Worm (Caenorhabditis elegans) whole organism, young adult: Measurements from ENCODE around the gene flp-18.

ENCODE experiments used
- C17E4.6 ChIP-seq: fragments of 200-800 bp; sonication (Bioruptor generic); IDR thresholded peaks from 2 replicates; pipeline ENCODE4 v1.3.6; 2022; ENCODE audit warnings: missing genetic modification reagents, missing genetic modification characterization, missing compliant biosample characterization
- F33H1.4 ChIP-seq: fragments of 200-800 bp; sonication (Bioruptor generic); IDR thresholded peaks from 2 replicates; pipeline ENCODE4 v1.3.6; 2022; ENCODE audit warnings: missing genetic modification reagents, missing genetic modification characterization, missing compliant biosample characterization
- F37B4.10 ChIP-seq: fragments of 200-800 bp; sonication (Bioruptor generic); IDR thresholded peaks from 2 replicates; pipeline ENCODE4 v1.3.6; 2022; ENCODE audit warnings: missing genetic modification characterization, missing compliant biosample characterization
- F39B2.1 ChIP-seq: fragments of 200-800 bp; sonication (Bioruptor generic); IDR thresholded peaks from 2 replicates; pipeline ENCODE4 v1.3.6; 2022; ENCODE audit warnings: missing genetic modification reagents, missing genetic modification characterization, missing compliant biosample characterization
- F49E8.2 ChIP-seq: sonication (generic microtip); optimal IDR thresholded peaks from 3 replicates; lab custom pipeline; 2017; ENCODE audit warnings: missing genetic modification characterization, mild to moderate bottlenecking, missing compliant biosample characterization, antibody characterized with exemption, moderate library complexity; ENCODE audit not compliant: insufficient read depth
- F55B11.4 ChIP-seq: sonication (generic microtip); optimal IDR thresholded peaks from 2 replicates; lab custom pipeline; 2016; ENCODE audit warnings: missing compliant biosample characterization, missing genetic modification characterization, borderline replicate concordance; ENCODE audit not compliant: insufficient read depth
- F57C9.4 ChIP-seq: sonication (generic microtip); optimal IDR thresholded peaks from 2 replicates; lab custom pipeline; 2017; ENCODE audit warnings: mild to moderate bottlenecking, missing genetic modification characterization, missing compliant biosample characterization
- Y67H2A.10 ChIP-seq: fragments of 200-800 bp; sonication (Bioruptor generic); conservative IDR thresholded peaks from 2 replicates; pipeline ENCODE4 v1.3.6; 2022; ENCODE audit warnings: missing genetic modification reagents, missing genetic modification characterization, missing compliant biosample characterization
- Y79H2A.3 ChIP-seq: fragments of 200-800 bp; sonication (Bioruptor generic); conservative IDR thresholded peaks from 2 replicates; pipeline ENCODE4 v1.3.6; 2022; ENCODE audit warnings: missing genetic modification reagents, missing genetic modification characterization, missing compliant biosample characterization
- aptf-3 ChIP-seq: fragments of 200-800 bp; sonication (Bioruptor generic); IDR thresholded peaks from 2 replicates; pipeline ENCODE4 v1.3.6; 2022; ENCODE audit warnings: missing genetic modification characterization, missing compliant biosample characterization
- atf-7 ChIP-seq: sonication (generic microtip); optimal IDR thresholded peaks from 2 replicates; lab custom pipeline; 2017; ENCODE audit warnings: mild to moderate bottlenecking, missing genetic modification characterization, missing compliant biosample characterization
- athp-1 ChIP-seq: sonication (generic microtip); optimal IDR thresholded peaks from 2 replicates; lab custom pipeline; 2017; ENCODE audit warnings: mild to moderate bottlenecking, missing genetic modification characterization, missing compliant biosample characterization
- bed-2 ChIP-seq: fragments of 200-800 bp; sonication (Bioruptor generic); IDR thresholded peaks from 2 replicates; pipeline ENCODE4 v1.3.6; 2022; ENCODE audit warnings: missing genetic modification reagents, missing genetic modification characterization, missing compliant biosample characterization
- ccch-3 ChIP-seq: fragments of 200-800 bp; sonication (Bioruptor generic); optimal IDR thresholded peaks from 2 replicates; lab custom pipeline; 2018; ENCODE audit warnings: mild to moderate bottlenecking, missing genetic modification characterization, missing compliant biosample characterization
- cebp-1 ChIP-seq, 2 experiments: fragments of 200-800 bp in 1 of 2; sonication (Bioruptor generic) in 1 of 2; sonication (generic microtip) in 1 of 2; IDR thresholded peaks in 1 of 2; optimal IDR thresholded peaks in 1 of 2; 2 replicates each; pipeline versions ENCODE4 v1.3.6 to Lab custom; 2017 to 2022; ENCODE audit warnings: missing compliant biosample characterization in 2 of 2, missing genetic modification characterization in 2 of 2, mild to moderate bottlenecking in 1 of 2, missing genetic modification reagents in 1 of 2, moderate library complexity in 1 of 2
- ceh-100 ChIP-seq: fragments of 200-800 bp; sonication (Bioruptor generic); IDR thresholded peaks from 2 replicates; pipeline ENCODE4 v1.3.6; 2022; ENCODE audit warnings: missing genetic modification reagents, missing genetic modification characterization, missing compliant biosample characterization
- ceh-27 ChIP-seq: fragments of 200-800 bp; sonication (Bioruptor generic); optimal IDR thresholded peaks from 2 replicates; lab custom pipeline; 2018; ENCODE audit warnings: mild to moderate bottlenecking, missing genetic modification characterization, moderate library complexity, missing compliant biosample characterization
- ceh-58 ChIP-seq: fragments of 200-800 bp; sonication (Bioruptor generic); IDR thresholded peaks from 2 replicates; pipeline ENCODE4 v1.3.6; 2022; ENCODE audit warnings: missing genetic modification characterization, missing compliant biosample characterization
- ceh-91 ChIP-seq: fragments of 200-800 bp; sonication (Bioruptor generic); IDR thresholded peaks from 2 replicates; pipeline ENCODE4 v1.3.6; 2022; ENCODE audit warnings: missing genetic modification reagents, missing genetic modification characterization, missing compliant biosample characterization
- die-1 ChIP-seq: sonication (generic microtip); optimal IDR thresholded peaks from 2 replicates; lab custom pipeline; 2016; ENCODE audit warnings: missing genotype, mild to moderate bottlenecking, missing genetic modification characterization, missing compliant biosample characterization
- egl-18 ChIP-seq: fragments of 200-800 bp; sonication (Bioruptor generic); IDR thresholded peaks from 2 replicates; pipeline ENCODE4 v1.3.6; 2022; ENCODE audit warnings: missing genetic modification reagents, missing genetic modification characterization, missing compliant biosample characterization
- egl-44 ChIP-seq: fragments of 200-800 bp; sonication (Bioruptor generic); IDR thresholded peaks from 2 replicates; pipeline ENCODE4 v1.3.6; 2022; ENCODE audit warnings: missing genetic modification reagents, missing genetic modification characterization, missing compliant biosample characterization
- him-1 ChIP-seq: sonication (generic microtip); optimal IDR thresholded peaks from 2 replicates; lab custom pipeline; 2016; ENCODE audit warnings: missing genotype, missing genetic modification reagents, missing genetic modification characterization, missing compliant biosample characterization
- hmg-20 ChIP-seq: fragments of 200-800 bp; sonication (Bioruptor generic); IDR thresholded peaks from 2 replicates; pipeline ENCODE4 v1.3.6; 2022; ENCODE audit warnings: missing genetic modification reagents, missing genetic modification characterization, missing compliant biosample characterization
- lag-1 ChIP-seq: fragments of 200-800 bp; sonication (Bioruptor generic); IDR thresholded peaks from 2 replicates; pipeline ENCODE4 v1.3.6; 2022; ENCODE audit warnings: missing genetic modification reagents, missing genetic modification characterization, missing compliant biosample characterization
- let-607 ChIP-seq, 2 experiments: fragments of 200-800 bp in 1 of 2; sonication (Bioruptor generic) in 1 of 2; sonication (generic microtip) in 1 of 2; optimal IDR thresholded peaks; 2 replicates each; lab custom pipeline; 2016 to 2018; ENCODE audit warnings: mild to moderate bottlenecking in 2 of 2, missing compliant biosample characterization in 2 of 2, missing genetic modification characterization in 2 of 2, moderate library complexity in 2 of 2, missing genotype in 1 of 2
- lin-26 ChIP-seq: fragments of 200-800 bp; sonication (Bioruptor generic); IDR thresholded peaks from 2 replicates; pipeline ENCODE4 v1.3.6; 2022; ENCODE audit warnings: missing genetic modification reagents, missing genetic modification characterization, missing compliant biosample characterization
- lin-40 ChIP-seq: sonication (generic microtip); optimal IDR thresholded peaks from 2 replicates; lab custom pipeline; 2016; ENCODE audit warnings: missing genetic modification characterization, mild to moderate bottlenecking, missing compliant biosample characterization, missing genotype, missing genetic modification reagents
- lsy-27 ChIP-seq: sonication (generic microtip); optimal IDR thresholded peaks from 2 replicates; lab custom pipeline; 2017; ENCODE audit warnings: missing genetic modification characterization, mild to moderate bottlenecking, missing compliant biosample characterization, antibody characterized with exemption, missing genotype, borderline replicate concordance; ENCODE audit not compliant: insufficient read depth
- madf-8 ChIP-seq: fragments of 200-800 bp; sonication (Bioruptor generic); conservative IDR thresholded peaks from 2 replicates; pipeline ENCODE4 v1.3.6; 2022; ENCODE audit warnings: missing genetic modification reagents, missing genetic modification characterization, missing compliant biosample characterization
- mcd-1 ChIP-seq: fragments of 200-800 bp; sonication (Bioruptor generic); IDR thresholded peaks from 2 replicates; pipeline ENCODE4 v1.3.6; 2022; ENCODE audit warnings: missing genetic modification reagents, missing genetic modification characterization, missing compliant biosample characterization
- mes-4 ChIP-seq: sonication (generic microtip); optimal IDR thresholded peaks from 2 replicates; lab custom pipeline; 2016; ENCODE audit warnings: missing genotype, missing genetic modification characterization, missing compliant biosample characterization
- nhr-179 ChIP-seq: sonication (generic microtip); optimal IDR thresholded peaks from 2 replicates; lab custom pipeline; 2016; ENCODE audit warnings: mild to moderate bottlenecking, missing genetic modification characterization, missing compliant biosample characterization
- pha-4 ChIP-seq: fragments of 150-350 bp; sonication (generic microtip); optimal IDR thresholded peaks from 2 replicates; lab custom pipeline; 2014; ENCODE audit warnings: missing biosample characterization, missing genetic modification reagents, missing genetic modification characterization
- snpc-1.3 ChIP-seq: sonication (generic microtip); optimal IDR thresholded peaks from 2 replicates; lab custom pipeline; 2017; ENCODE audit warnings: missing genetic modification characterization, mild to moderate bottlenecking, missing compliant biosample characterization, antibody characterized with exemption, moderate library complexity, missing genotype, missing genetic modification reagents; ENCODE audit not compliant: insufficient read depth
- snpc-3.4 ChIP-seq: sonication (generic microtip); optimal IDR thresholded peaks from 2 replicates; lab custom pipeline; 2017; ENCODE audit warnings: missing genetic modification characterization, mild to moderate bottlenecking, missing compliant biosample characterization, antibody characterized with exemption, moderate library complexity, missing genotype, missing genetic modification reagents
- tbp1 ChIP-seq: fragments of 200-800 bp; sonication (Bioruptor generic); optimal IDR thresholded peaks from 2 replicates; lab custom pipeline; 2018; ENCODE audit warnings: mild to moderate bottlenecking, missing genetic modification characterization, missing compliant biosample characterization
- unc-130 ChIP-seq: sonication (generic microtip); optimal IDR thresholded peaks from 2 replicates; lab custom pipeline; 2016; ENCODE audit warnings: missing genetic modification reagents, missing genetic modification characterization, missing compliant biosample characterization
- zfh-2 ChIP-seq: fragments of 200-800 bp; sonication (Bioruptor generic); conservative IDR thresholded peaks from 2 replicates; pipeline ENCODE4 v1.3.6; 2022; ENCODE audit warnings: missing genetic modification reagents, missing genetic modification characterization, missing compliant biosample characterization
- ztf-18 ChIP-seq: sonication (generic microtip); optimal IDR thresholded peaks from 2 replicates; lab custom pipeline; 2016; ENCODE audit warnings: missing genotype, mild to moderate bottlenecking, missing genetic modification characterization, missing compliant biosample characterization
- ztf-22 ChIP-seq: fragments of 200-800 bp; sonication (Bioruptor generic); optimal IDR thresholded peaks from 2 replicates; lab custom pipeline; 2018; ENCODE audit warnings: mild to moderate bottlenecking, missing genetic modification characterization, moderate library complexity, missing compliant biosample characterization
- ztf-28 ChIP-seq: fragments of 200-800 bp; sonication (Bioruptor generic); IDR thresholded peaks from 2 replicates; pipeline ENCODE4 v1.3.6; 2022; ENCODE audit warnings: missing genetic modification reagents, missing genetic modification characterization, missing compliant biosample characterization

The flp-18 gene

DNA sequence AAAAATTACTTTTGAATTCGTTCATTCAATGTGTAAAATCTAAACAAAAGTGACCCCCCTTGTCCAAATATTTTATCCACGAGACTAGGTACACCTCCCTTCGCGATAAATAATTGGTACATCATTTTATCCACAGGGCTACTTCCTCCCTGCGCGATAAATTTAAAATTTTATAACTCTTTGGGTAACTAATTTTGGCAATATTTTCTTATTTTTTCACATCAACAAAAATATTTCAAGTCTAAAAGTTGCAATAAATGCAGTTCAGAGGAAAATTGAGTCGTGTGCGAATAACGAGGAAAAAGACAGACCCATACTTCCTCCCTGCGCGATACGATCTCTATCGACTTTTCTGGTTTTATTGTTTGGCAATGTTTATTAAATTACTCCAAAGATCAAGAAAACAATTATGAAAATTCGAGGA, 21.4 kb downstream of the flp-18 start (continued):
- TF ChIP-seq F33H1.4 (GFP tag; lab: Robert Waterston, UW) (no peak), athp-1 (tag; lab: Kevin White, UChicago) (no peak), bed-2 (0 out of 2 replicates have a peak, but pooled peaks have one; percentile 41), F37B4.10 (GFP tag; lab: Robert Waterston, UW) (peak; percentile 90; the same call in 1 of the 2 replicates), ceh-58 (GFP tag; lab: Robert Waterston, UW) (0 out of 2 replicates have a peak, but pooled peaks have one; percentile 75), F39B2.1 (GFP tag; lab: Robert Waterston, UW) (no peak), die-1 (peak; percentile 55), ztf-22 (GFP tag; lab: Kevin White, UChicago) (peak; percentile 75), ceh-91 (GFP tag; lab: Robert Waterston, UW) (no peak), ceh-100 (GFP tag; lab: Robert Waterston, UW) (peak; percentile 25; the same call in 1 of the 2 replicates), lin-40 (tag; lab: Kevin White, UChicago) (peak; percentile 100), nhr-179 (peak; percentile 75), lsy-27 (tag; lab: Kevin White, UChicago) (no peak), snpc-1.3 (tag; lab: Kevin White, UChicago) (peak; percentile 73), zfh-2 (GFP tag; lab: Robert Waterston, UW) (no peak), cebp-1 (GFP tag; IDR thresholded peaks at IDR 0.05; lab: Robert Waterston, UW) (peak; percentile 64; the same call in 1 of the 2 replicates), cebp-1 (tag; optimal IDR thresholded peaks at IDR 0.05; lab: Kevin White, UChicago) (peak; percentile 97), F49E8.2 (tag; lab: Kevin White, UChicago) (no peak), madf-8 (GFP tag; lab: Robert Waterston, UW) (no peak; the same call in 1 of the 2 replicates), aptf-3 (GFP tag; lab: Robert Waterston, UW) (no peak), egl-18 (GFP tag; lab: Robert Waterston, UW) (peak; percentile 97), snpc-3.4 (peak; percentile 65), lin-26 (peak; percentile 84), Y79H2A.3 (no peak), ceh-27 (GFP tag; lab: Kevin White, UChicago) (peak; percentile 97), mes-4 (no peak), Y67H2A.10 (GFP tag; lab: Robert Waterston, UW) (no peak), atf-7 (peak; percentile 97), tbp1 (peak; percentile 78), lag-1 (GFP tag; lab: Robert Waterston, UW) (0 out of 2 replicates have a peak, but pooled peaks have one; percentile 82)

DNA sequence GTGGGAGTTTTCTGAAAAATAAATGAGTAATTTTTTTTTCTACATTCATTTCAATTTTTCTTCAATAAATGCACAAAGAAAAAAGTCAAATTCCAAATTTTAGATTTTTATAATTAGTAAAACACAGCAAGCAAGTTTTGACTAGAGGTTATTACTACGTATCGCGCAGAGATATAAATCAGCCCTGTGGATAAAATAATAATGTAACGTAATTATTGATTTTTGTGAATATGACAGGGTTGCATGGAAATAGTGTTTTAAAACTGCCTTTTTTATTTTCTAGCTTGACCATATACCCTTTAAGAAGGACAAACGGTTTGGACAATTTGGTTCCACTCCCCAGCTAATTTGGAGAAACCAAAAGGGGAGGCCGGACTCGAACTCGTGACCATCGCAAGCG, 22.0 kb downstream of the flp-18 start:
- TF ChIP-seq hmg-20 (GFP tag; lab: Robert Waterston, UW) (no peak), lsy-27 (tag; lab: Kevin White, UChicago) (no peak), let-607 (tag; optimal IDR thresholded peaks at IDR 0.05; lab: Kevin White, UChicago) (no peak), pha-4 (no peak), ccch-3 (GFP tag; lab: Kevin White, UChicago) (no peak), unc-130 (GFP tag; lab: Kevin White, UChicago) (no peak), ztf-28 (GFP tag; lab: Robert Waterston, UW) (no peak), F57C9.4 (tag; lab: Kevin White, UChicago) (no peak), Y67H2A.10 (GFP tag; lab: Robert Waterston, UW) (no peak), C17E4.6 (GFP tag; lab: Robert Waterston, UW) (no peak), egl-44 (no peak), him-1 (tag; lab: Kevin White, UChicago) (no peak), F55B11.4 (tag; lab: Kevin White, UChicago) (no peak), snpc-3.4 (no peak), ztf-18 (tag; lab: Kevin White, UChicago) (no peak), mcd-1 (no peak)
